Fruit fly (Drosophila melanogaster) whole organism, embryonic: Measurements from ENCODE around the gene CG5902.
A peak's percentile ranks its signal among the peaks of the same experiment; 100 is the strongest.

Experiments used
- BEAF-32 ChIP-seq: fragments of 200-800 bp; sonication (Bioruptor generic); optimal IDR thresholded peaks from 3 replicates; lab custom pipeline; 2017; ENCODE audit warnings: missing biosample characterization, missing genetic modification characterization, mild to moderate bottlenecking, moderate library complexity, missing genetic modification reagents
- BtbVII ChIP-seq: fragments of 200-800 bp; sonication (Bioruptor generic); optimal IDR thresholded peaks from 3 replicates; lab custom pipeline; 2017; ENCODE audit warnings: missing biosample characterization, mild to moderate bottlenecking, missing genetic modification characterization
- CG10431 ChIP-seq: fragments of 200-800 bp; sonication (Bioruptor generic); optimal IDR thresholded peaks from 3 replicates; lab custom pipeline; 2018; ENCODE audit warnings: missing biosample characterization, mild to moderate bottlenecking, missing genetic modification characterization
- CG12071 ChIP-seq: fragments of 200-800 bp; sonication (Bioruptor generic); optimal IDR thresholded peaks from 3 replicates; lab custom pipeline; 2018; ENCODE audit warnings: missing biosample characterization, mild to moderate bottlenecking, missing genetic modification characterization
- CG12155 ChIP-seq: fragments of 200-800 bp; sonication (Bioruptor generic); optimal IDR thresholded peaks from 3 replicates; lab custom pipeline; 2016; ENCODE audit warnings: missing biosample characterization, missing genetic modification characterization
- CG14014 ChIP-seq: fragments of 200-800 bp; sonication (Bioruptor generic); IDR thresholded peaks from 2 replicates; pipeline ENCODE4 v1.3.6; 2022; ENCODE audit warnings: missing biosample characterization, missing genetic modification characterization
- CG14050 ChIP-seq: fragments of 200-800 bp; sonication (Bioruptor generic); IDR thresholded peaks from 3 replicates; pipeline ENCODE4 v1.3.6; 2022; ENCODE audit warnings: missing biosample characterization, missing genetic modification characterization
- CG14710 ChIP-seq: fragments of 200-800 bp; sonication (Bioruptor generic); optimal IDR thresholded peaks from 3 replicates; lab custom pipeline; 2019; ENCODE audit warnings: missing biosample characterization, mild to moderate bottlenecking, missing genetic modification characterization, moderate library complexity
- CG15011 ChIP-seq: fragments of 200-800 bp; sonication (Bioruptor generic); optimal IDR thresholded peaks from 3 replicates; lab custom pipeline; 2018; ENCODE audit warnings: missing biosample characterization, mild to moderate bottlenecking, missing genetic modification characterization
- CG15269 ChIP-seq: fragments of 200-800 bp; sonication (Bioruptor generic); optimal IDR thresholded peaks from 2 replicates; lab custom pipeline; 2018; ENCODE audit warnings: missing biosample characterization, mild to moderate bottlenecking, missing genetic modification characterization, moderate library complexity
- CG1647 ChIP-seq: fragments of 200-800 bp; sonication (Bioruptor generic); optimal IDR thresholded peaks from 3 replicates; lab custom pipeline; 2016; ENCODE audit warnings: missing biosample characterization, missing genetic modification characterization
- CG17186 ChIP-seq: fragments of 200-800 bp; sonication (Bioruptor generic); optimal IDR thresholded peaks from 3 replicates; lab custom pipeline; 2017; ENCODE audit warnings: missing biosample characterization, missing genetic modification reagents, missing genetic modification characterization
- CG17802 ChIP-seq: fragments of 200-800 bp; sonication (Bioruptor generic); optimal IDR thresholded peaks from 2 replicates; lab custom pipeline; 2018; ENCODE audit warnings: missing biosample characterization, mild to moderate bottlenecking, missing genetic modification characterization, moderate library complexity
- CG18599 ChIP-seq: fragments of 200-800 bp; sonication (Bioruptor generic); optimal IDR thresholded peaks from 3 replicates; lab custom pipeline; 2017; ENCODE audit warnings: missing biosample characterization, missing genetic modification characterization, mild to moderate bottlenecking, moderate library complexity, missing genetic modification reagents
- CG31224 ChIP-seq: fragments of 200-800 bp; sonication (Bioruptor generic); IDR thresholded peaks from 2 replicates; pipeline ENCODE4 v1.3.6; 2022; ENCODE audit warnings: missing biosample characterization, missing genetic modification characterization
- CG31365 ChIP-seq: fragments of 200-800 bp; sonication (Bioruptor generic); optimal IDR thresholded peaks from 2 replicates; lab custom pipeline; 2018; ENCODE audit warnings: missing biosample characterization, mild to moderate bottlenecking, missing genetic modification characterization
- CG31388 ChIP-seq: fragments of 200-800 bp; sonication (Bioruptor generic); optimal IDR thresholded peaks from 2 replicates; lab custom pipeline; 2016; ENCODE audit warnings: missing biosample characterization, missing genetic modification characterization
- CG32767 ChIP-seq: fragments of 200-800 bp; sonication (Bioruptor generic); IDR thresholded peaks from 2 replicates; pipeline ENCODE4 v1.3.6; 2022; ENCODE audit warnings: missing biosample characterization, missing genetic modification characterization
- CG3281 ChIP-seq: fragments of 200-800 bp; sonication (Bioruptor generic); optimal IDR thresholded peaks from 3 replicates; lab custom pipeline; 2017; ENCODE audit warnings: missing biosample characterization, mild to moderate bottlenecking, missing genetic modification characterization
- CG3407 ChIP-seq: fragments of 200-800 bp; sonication (Bioruptor generic); optimal IDR thresholded peaks from 2 replicates; lab custom pipeline; 2018; ENCODE audit warnings: missing biosample characterization, mild to moderate bottlenecking, missing genetic modification characterization
- CG4617 ChIP-seq: fragments of 200-800 bp; sonication (Bioruptor generic); optimal IDR thresholded peaks from 3 replicates; lab custom pipeline; 2016; ENCODE audit warnings: missing biosample characterization, missing genetic modification characterization, borderline replicate concordance
- CG6175 ChIP-seq: fragments of 200-800 bp; sonication (Bioruptor generic); IDR thresholded peaks from 3 replicates; pipeline ENCODE4 v1.3.6; 2022; ENCODE audit warnings: missing biosample characterization, missing genetic modification characterization
- CG6791 ChIP-seq: fragments of 200-800 bp; sonication (Bioruptor generic); IDR thresholded peaks from 3 replicates; pipeline ENCODE4 v1.3.6; 2022; ENCODE audit warnings: missing biosample characterization, missing genetic modification characterization; ENCODE audit not compliant: partially characterized antibody
- CG7963 ChIP-seq: fragments of 200-800 bp; sonication (Bioruptor generic); IDR thresholded peaks from 3 replicates; pipeline ENCODE4 v1.3.6; 2022; ENCODE audit warnings: missing biosample characterization, missing genetic modification characterization; ENCODE audit not compliant: partially characterized antibody
- CG9437 ChIP-seq: fragments of 200-800 bp; sonication (Bioruptor generic); optimal IDR thresholded peaks from 2 replicates; lab custom pipeline; 2018; ENCODE audit warnings: missing biosample characterization, mild to moderate bottlenecking, missing genetic modification characterization
- CG9727 ChIP-seq: fragments of 200-800 bp; sonication (Bioruptor generic); optimal IDR thresholded peaks from 3 replicates; lab custom pipeline; 2017; ENCODE audit warnings: missing biosample characterization, mild to moderate bottlenecking, missing genetic modification characterization
- CTCF ChIP-seq: fragments of 200-800 bp; sonication (Bioruptor generic); optimal IDR thresholded peaks from 2 replicates; lab custom pipeline; 2017; ENCODE audit warnings: missing biosample characterization, mild to moderate bottlenecking, missing genetic modification characterization, moderate library complexity
- Dref ChIP-seq: fragments of 200-800 bp; sonication (Bioruptor generic); IDR thresholded peaks from 2 replicates; pipeline ENCODE4 v1.3.6; 2022; ENCODE audit warnings: missing biosample characterization, missing genetic modification characterization
- Lim3 ChIP-seq: fragments of 200-800 bp; sonication (Bioruptor generic); IDR thresholded peaks from 2 replicates; pipeline ENCODE4 v1.3.6; 2022; ENCODE audit warnings: missing biosample characterization, missing genetic modification characterization
- MESR4 ChIP-seq: fragments of 200-800 bp; sonication (Bioruptor generic); optimal IDR thresholded peaks from 2 replicates; lab custom pipeline; 2018; ENCODE audit warnings: missing biosample characterization, mild to moderate bottlenecking, missing genetic modification characterization, moderate library complexity
- NFAT ChIP-seq: fragments of 200-800 bp; sonication (Bioruptor generic); IDR thresholded peaks from 2 replicates; pipeline ENCODE4 v1.3.6; 2022; ENCODE audit warnings: missing biosample characterization, missing genetic modification characterization
- Sin3A ChIP-seq: fragments of >200 bp; optimal IDR thresholded peaks from 2 replicates; lab custom pipeline; 2018
- Taf1 ChIP-seq: fragments of 200-800 bp; sonication (Bioruptor generic); IDR thresholded peaks from 2 replicates; pipeline ENCODE4 v1.3.6; 2022; ENCODE audit warnings: missing biosample characterization, missing genetic modification characterization
- amos ChIP-seq: fragments of 200-800 bp; sonication (Bioruptor generic); IDR thresholded peaks from 2 replicates; pipeline ENCODE4 v1.3.6; 2022; ENCODE audit warnings: missing biosample characterization, missing genetic modification characterization; ENCODE audit not compliant: partially characterized antibody
- br ChIP-seq: fragments of >200 bp; optimal IDR thresholded peaks from 2 replicates; lab custom pipeline; 2017
- dan ChIP-seq: fragments of 200-800 bp; sonication (Bioruptor generic); IDR thresholded peaks from 2 replicates; pipeline ENCODE4 v1.3.6; 2022; ENCODE audit warnings: missing biosample characterization, missing genetic modification characterization
- danr ChIP-seq: fragments of 200-800 bp; sonication (Bioruptor generic); IDR thresholded peaks from 2 replicates; pipeline ENCODE4 v1.3.6; 2022; ENCODE audit warnings: missing biosample characterization, missing genetic modification characterization
- dimm ChIP-seq: fragments of 200-800 bp; sonication (Bioruptor generic); IDR thresholded peaks from 2 replicates; pipeline ENCODE4 v1.3.6; 2022; ENCODE audit warnings: missing biosample characterization, missing genetic modification characterization
- dmrt99B ChIP-seq: fragments of 200-800 bp; sonication (Bioruptor generic); optimal IDR thresholded peaks from 2 replicates; lab custom pipeline; 2018; ENCODE audit warnings: missing biosample characterization, mild to moderate bottlenecking, missing genetic modification characterization, moderate library complexity
- emc ChIP-seq: fragments of 200-800 bp; sonication (Bioruptor generic); optimal IDR thresholded peaks from 2 replicates; lab custom pipeline; 2016; ENCODE audit warnings: missing biosample characterization, missing genetic modification characterization
- ems ChIP-seq: fragments of 200-800 bp; sonication (Bioruptor generic); optimal IDR thresholded peaks from 3 replicates; lab custom pipeline; 2016; ENCODE audit warnings: missing biosample characterization, missing genetic modification characterization
- grn ChIP-seq: fragments of 200-800 bp; sonication (Bioruptor generic); optimal IDR thresholded peaks from 3 replicates; lab custom pipeline; 2017; ENCODE audit warnings: missing biosample characterization, missing genetic modification characterization
- h ChIP-seq: fragments of >200 bp; optimal IDR thresholded peaks from 2 replicates; lab custom pipeline; 2017
- hb ChIP-seq: fragments of 200-800 bp; sonication (Bioruptor generic); IDR thresholded peaks from 3 replicates; pipeline ENCODE4 v1.3.6; 2022; ENCODE audit warnings: missing biosample characterization, missing genetic modification characterization; ENCODE audit not compliant: partially characterized antibody
- her ChIP-seq: fragments of 200-800 bp; sonication (Bioruptor generic); optimal IDR thresholded peaks from 2 replicates; lab custom pipeline; 2016; ENCODE audit warnings: missing biosample characterization, missing genetic modification characterization
- pum ChIP-seq: fragments of 200-800 bp; sonication (Bioruptor generic); optimal IDR thresholded peaks from 2 replicates; lab custom pipeline; 2016; ENCODE audit warnings: missing biosample characterization, missing genetic modification characterization
- pzg ChIP-seq: fragments of 200-800 bp; sonication (Bioruptor generic); optimal IDR thresholded peaks from 3 replicates; lab custom pipeline; 2018; ENCODE audit warnings: missing biosample characterization, mild to moderate bottlenecking, missing genetic modification characterization, moderate library complexity
- salm ChIP-seq: fragments of 200-800 bp; sonication (Bioruptor generic); optimal IDR thresholded peaks from 2 replicates; lab custom pipeline; 2018; ENCODE audit warnings: missing biosample characterization, mild to moderate bottlenecking, missing genetic modification characterization
- sc ChIP-seq, 3 experiments: fragments of >200 bp in 2 of 3; fragments of 200-800 bp in 1 of 3; sonication (Bioruptor generic) in 1 of 3; optimal IDR thresholded peaks; 2 replicates in 2 of 3; 3 replicates in 1 of 3; lab custom pipeline; 2017; ENCODE audit warnings: mild to moderate bottlenecking in 1 of 3, missing biosample characterization in 1 of 3, missing genetic modification characterization in 1 of 3, missing genetic modification reagents in 1 of 3
- sisA ChIP-seq: fragments of 200-800 bp; sonication (Bioruptor generic); IDR thresholded peaks from 2 replicates; pipeline ENCODE4 v1.3.6; 2022; ENCODE audit warnings: missing biosample characterization, missing genetic modification characterization
- slbo ChIP-seq: fragments of 200-800 bp; sonication (Bioruptor generic); IDR thresholded peaks from 2 replicates; pipeline ENCODE4 v1.3.6; 2022; ENCODE audit warnings: missing biosample characterization, missing genetic modification characterization
- zfh2 ChIP-seq: fragments of 200-800 bp; sonication (Bioruptor generic); optimal IDR thresholded peaks from 2 replicates; lab custom pipeline; 2016; ENCODE audit warnings: missing biosample characterization, missing genetic modification characterization

CG5902 gene

dm6 chr3R:24007775-24008506, 21.5 kb downstream of the CG5902 start (continued):
- TF ChIP-seq her (no peak), dimm (GFP tag; lab: Robert Waterston, UW) (no peak), CG3407 (GFP tag; lab: Kevin White, UChicago) (no peak), slbo (GFP tag; lab: Robert Waterston, UW) (no peak), zfh2 (GFP tag; lab: Kevin White, UChicago) (no peak), Lim3 (no peak), sc (optimal IDR thresholded peaks at IDR 0.05; lab: Kevin White, UChicago) (no peak), sc (GFP tag; optimal IDR thresholded peaks at IDR 0.05; lab: Kevin White, UChicago) (no peak), CG14050 (GFP tag; lab: Robert Waterston, UW) (no peak), salm (tag; lab: Kevin White, UChicago) (no peak), Dref (GFP tag; lab: Robert Waterston, UW) (no peak), CG6175 (GFP tag; lab: Robert Waterston, UW) (no peak), CG4617 (GFP tag; lab: Kevin White, UChicago) (no peak), dan (no peak), pum (no peak), CG17802 (tag; lab: Kevin White, UChicago) (no peak), ems (GFP tag; lab: Kevin White, UChicago) (no peak), CG10431 (no peak), h (lab: Kevin White, UChicago) (no peak), MESR4 (GFP tag; lab: Kevin White, UChicago) (no peak), CG7963 (GFP tag; lab: Robert Waterston, UW) (no peak), CG31224 (no peak), CG12155 (no peak), CG14014 (GFP tag; lab: Robert Waterston, UW) (no peak), Sin3A (lab: Kevin White, UChicago) (no peak), pzg (GFP tag; lab: Kevin White, UChicago) (no peak), BtbVII (no peak), CG15011 (no peak), br (no peak), CG18599 (GFP tag; lab: Kevin White, UChicago) (peak; percentile 9), CTCF (GFP tag; lab: Kevin White, UChicago) (no peak), dmrt99B (tag; lab: Kevin White, UChicago) (peak; percentile 61), CG31388 (GFP tag; lab: Kevin White, UChicago) (no peak), CG6791 (GFP tag; lab: Robert Waterston, UW) (no peak; the same call in 2 of the 3 replicates), CG17186 (GFP tag; lab: Kevin White, UChicago) (no peak), CG12071 (GFP tag; lab: Kevin White, UChicago) (no peak), CG32767 (no peak), CG15269 (tag; lab: Kevin White, UChicago) (no peak), BEAF-32 (GFP tag; lab: Kevin White, UChicago) (no peak), CG14710 (tag; lab: Kevin White, UChicago) (no peak), CG3281 (GFP tag; lab: Kevin White, UChicago) (peak; percentile 1), CG31365 (no peak), amos (GFP tag; lab: Robert Waterston, UW) (no peak), emc (GFP tag; lab: Kevin White, UChicago) (no peak), CG9437 (GFP tag; lab: Kevin White, UChicago) (peak; percentile 33), CG1647 (GFP tag; lab: Kevin White, UChicago) (no peak), CG9727 (no peak), danr (GFP tag; lab: Robert Waterston, UW) (no peak), sisA (GFP tag; lab: Robert Waterston, UW) (no peak), hb (no peak), grn (GFP tag; lab: Kevin White, UChicago) (peak; percentile 31), Taf1 (no peak), NFAT (GFP tag; lab: Robert Waterston, UW) (no peak)
